Worm (Caenorhabditis elegans) whole organism, young adult: Measurements from ENCODE around the gene ari-1.4.

Experiments used
- B0261.1 ChIP-seq: sonication (generic microtip); optimal IDR thresholded peaks from 2 replicates; lab custom pipeline; 2016; ENCODE audit warnings: mild to moderate bottlenecking, missing genetic modification characterization, moderate library complexity, missing compliant biosample characterization
- C06A6.2 ChIP-seq: fragments of 200-800 bp; sonication (Bioruptor generic); conservative IDR thresholded peaks from 2 replicates; pipeline ENCODE4 v1.3.6; 2022; ENCODE audit warnings: missing genetic modification characterization, missing compliant biosample characterization
- C17E4.6 ChIP-seq: fragments of 200-800 bp; sonication (Bioruptor generic); IDR thresholded peaks from 2 replicates; pipeline ENCODE4 v1.3.6; 2022; ENCODE audit warnings: missing genetic modification reagents, missing genetic modification characterization, missing compliant biosample characterization
- D2030.7 ChIP-seq: fragments of 200-800 bp; sonication (Bioruptor generic); IDR thresholded peaks from 2 replicates; pipeline ENCODE4 v1.3.6; 2022; ENCODE audit warnings: missing genetic modification reagents, missing genetic modification characterization, missing compliant biosample characterization
- F33H1.4 ChIP-seq: fragments of 200-800 bp; sonication (Bioruptor generic); IDR thresholded peaks from 2 replicates; pipeline ENCODE4 v1.3.6; 2022; ENCODE audit warnings: missing genetic modification reagents, missing genetic modification characterization, missing compliant biosample characterization
- F39B2.1 ChIP-seq: fragments of 200-800 bp; sonication (Bioruptor generic); IDR thresholded peaks from 2 replicates; pipeline ENCODE4 v1.3.6; 2022; ENCODE audit warnings: missing genetic modification reagents, missing genetic modification characterization, missing compliant biosample characterization
- F57A8.1 ChIP-seq: fragments of 200-800 bp; sonication (Bioruptor generic); optimal IDR thresholded peaks from 2 replicates; lab custom pipeline; 2018; ENCODE audit warnings: mild to moderate bottlenecking, missing genetic modification characterization, moderate library complexity, missing compliant biosample characterization
- K11D2.4 ChIP-seq: fragments of 200-800 bp; sonication (Bioruptor generic); IDR thresholded peaks from 2 replicates; pipeline ENCODE4 v1.3.6; 2022; ENCODE audit warnings: missing genetic modification reagents, missing genetic modification characterization, missing compliant biosample characterization
- Y56A3A.18 ChIP-seq: fragments of 200-800 bp; sonication (Bioruptor generic); IDR thresholded peaks from 2 replicates; pipeline ENCODE4 v1.3.6; 2022; ENCODE audit warnings: missing genetic modification reagents, missing genetic modification characterization, missing compliant biosample characterization
- Y95B8A.8 ChIP-seq: fragments of 200-800 bp; sonication (Bioruptor generic); IDR thresholded peaks from 2 replicates; pipeline ENCODE4 v1.3.6; 2022; ENCODE audit warnings: missing genetic modification reagents, missing genetic modification characterization, missing compliant biosample characterization
- aptf-2 ChIP-seq: fragments of 200-800 bp; sonication (Bioruptor generic); conservative IDR thresholded peaks from 2 replicates; pipeline ENCODE4 v1.3.6; 2022; ENCODE audit warnings: missing genetic modification reagents, missing genetic modification characterization, missing compliant biosample characterization
- attf-3 ChIP-seq: fragments of 200-800 bp; sonication (Bioruptor generic); conservative IDR thresholded peaks from 2 replicates; pipeline ENCODE4 v1.3.6; 2022; ENCODE audit warnings: missing genetic modification reagents, missing genetic modification characterization, missing compliant biosample characterization
- attf-6 ChIP-seq: fragments of 200-800 bp; sonication (Bioruptor generic); IDR thresholded peaks from 2 replicates; pipeline ENCODE4 v1.3.6; 2022; ENCODE audit warnings: missing genetic modification reagents, missing genetic modification characterization, missing compliant biosample characterization
- bed-1 ChIP-seq: fragments of 200-800 bp; sonication (Bioruptor generic); IDR thresholded peaks from 2 replicates; pipeline ENCODE4 v1.3.6; 2022; ENCODE audit warnings: missing genetic modification reagents, missing genetic modification characterization, missing compliant biosample characterization
- cebp-1 ChIP-seq, 2 experiments: fragments of 200-800 bp in 1 of 2; sonication (Bioruptor generic) in 1 of 2; sonication (generic microtip) in 1 of 2; IDR thresholded peaks in 1 of 2; optimal IDR thresholded peaks in 1 of 2; 2 replicates each; pipeline versions ENCODE4 v1.3.6 to Lab custom; 2017 to 2022; ENCODE audit warnings: missing compliant biosample characterization in 2 of 2, missing genetic modification characterization in 2 of 2, mild to moderate bottlenecking in 1 of 2, missing genetic modification reagents in 1 of 2, moderate library complexity in 1 of 2
- cebp-2 ChIP-seq: fragments of 200-800 bp; sonication (Bioruptor generic); IDR thresholded peaks from 2 replicates; pipeline ENCODE4 v1.3.6; 2022; ENCODE audit warnings: missing genetic modification characterization, missing compliant biosample characterization
- ceh-100 ChIP-seq: fragments of 200-800 bp; sonication (Bioruptor generic); IDR thresholded peaks from 2 replicates; pipeline ENCODE4 v1.3.6; 2022; ENCODE audit warnings: missing genetic modification reagents, missing genetic modification characterization, missing compliant biosample characterization
- ceh-91 ChIP-seq: fragments of 200-800 bp; sonication (Bioruptor generic); IDR thresholded peaks from 2 replicates; pipeline ENCODE4 v1.3.6; 2022; ENCODE audit warnings: missing genetic modification reagents, missing genetic modification characterization, missing compliant biosample characterization
- dox-1 ChIP-seq: fragments of 200-800 bp; sonication (Bioruptor generic); IDR thresholded peaks from 2 replicates; pipeline ENCODE4 v1.3.6; 2022; ENCODE audit warnings: missing genetic modification reagents, missing genetic modification characterization, missing compliant biosample characterization
- dpl-1 ChIP-seq: fragments of 150-350 bp; optimal IDR thresholded peaks from 2 replicates; lab custom pipeline; 2014; ENCODE audit warnings: missing biosample characterization, missing genetic modification reagents, missing genetic modification characterization
- egl-44 ChIP-seq: fragments of 200-800 bp; sonication (Bioruptor generic); IDR thresholded peaks from 2 replicates; pipeline ENCODE4 v1.3.6; 2022; ENCODE audit warnings: missing genetic modification reagents, missing genetic modification characterization, missing compliant biosample characterization
- egrh-3 ChIP-seq: fragments of 200-800 bp; sonication (Bioruptor generic); IDR thresholded peaks from 2 replicates; pipeline ENCODE4 v1.3.6; 2022; ENCODE audit warnings: missing genetic modification reagents, missing genetic modification characterization, missing compliant biosample characterization
- hmg-1.2 ChIP-seq: fragments of 200-800 bp; sonication (Bioruptor generic); IDR thresholded peaks from 2 replicates; pipeline ENCODE4 v1.3.6; 2022; ENCODE audit warnings: missing genetic modification reagents, missing genetic modification characterization, missing compliant biosample characterization
- hsf-1 ChIP-seq: fragments of 200-800 bp; sonication (Bioruptor generic); IDR thresholded peaks from 2 replicates; pipeline ENCODE4 v1.3.6; 2022; ENCODE audit warnings: missing genetic modification reagents, missing genetic modification characterization, missing compliant biosample characterization
- let-526 ChIP-seq: fragments of 200-800 bp; sonication (Bioruptor generic); IDR thresholded peaks from 2 replicates; pipeline ENCODE4 v1.3.6; 2022; ENCODE audit warnings: missing genetic modification reagents, missing genetic modification characterization, missing compliant biosample characterization
- let-607 ChIP-seq, 2 experiments: fragments of 200-800 bp in 1 of 2; sonication (Bioruptor generic) in 1 of 2; sonication (generic microtip) in 1 of 2; optimal IDR thresholded peaks; 2 replicates each; lab custom pipeline; 2016 to 2018; ENCODE audit warnings: mild to moderate bottlenecking in 2 of 2, missing compliant biosample characterization in 2 of 2, missing genetic modification characterization in 2 of 2, moderate library complexity in 2 of 2, missing genotype in 1 of 2
- lin-54 ChIP-seq: fragments of 200-800 bp; sonication (Bioruptor generic); optimal IDR thresholded peaks from 2 replicates; lab custom pipeline; 2018; ENCODE audit warnings: mild to moderate bottlenecking, missing genetic modification characterization, missing compliant biosample characterization
- lir-1 ChIP-seq: fragments of 200-800 bp; sonication (Bioruptor generic); conservative IDR thresholded peaks from 2 replicates; pipeline ENCODE4 v1.3.6; 2022; ENCODE audit warnings: missing genetic modification reagents, missing genetic modification characterization, missing compliant biosample characterization
- lsl-1 ChIP-seq: fragments of 200-800 bp; sonication (Bioruptor generic); optimal IDR thresholded peaks from 2 replicates; lab custom pipeline; 2018; ENCODE audit warnings: mild to moderate bottlenecking, missing genetic modification characterization, moderate library complexity, missing compliant biosample characterization
- mcd-1 ChIP-seq: fragments of 200-800 bp; sonication (Bioruptor generic); IDR thresholded peaks from 2 replicates; pipeline ENCODE4 v1.3.6; 2022; ENCODE audit warnings: missing genetic modification reagents, missing genetic modification characterization, missing compliant biosample characterization
- nfyb-1 ChIP-seq: fragments of 200-800 bp; sonication (Bioruptor generic); IDR thresholded peaks from 2 replicates; pipeline ENCODE4 v1.3.6; 2022; ENCODE audit warnings: missing genetic modification reagents, missing genetic modification characterization, missing compliant biosample characterization
- pbrm-1 ChIP-seq: fragments of 200-800 bp; sonication (Bioruptor generic); IDR thresholded peaks from 2 replicates; pipeline ENCODE4 v1.3.6; 2022; ENCODE audit warnings: missing genetic modification reagents, missing genetic modification characterization, missing compliant biosample characterization
- snpc-4 ChIP-seq, 5 experiments: fragments of 150-350 bp in 1 of 5; sonication (generic microtip) in 4 of 5; optimal IDR thresholded peaks; 2 replicates each; lab custom pipeline; 2014 to 2018; ENCODE audit warnings: missing genetic modification characterization in 5 of 5, missing biosample characterization in 3 of 5, antibody characterized with exemption in 2 of 5, mild to moderate bottlenecking in 2 of 5, missing compliant biosample characterization in 2 of 5, missing genotype in 2 of 5, moderate library complexity in 2 of 5, missing genetic modification reagents in 1 of 5
- tbp1 ChIP-seq: fragments of 200-800 bp; sonication (Bioruptor generic); optimal IDR thresholded peaks from 2 replicates; lab custom pipeline; 2018; ENCODE audit warnings: mild to moderate bottlenecking, missing genetic modification characterization, missing compliant biosample characterization
- tlf-1 ChIP-seq: fragments of 200-800 bp; sonication (Bioruptor generic); optimal IDR thresholded peaks from 2 replicates; lab custom pipeline; 2018; ENCODE audit warnings: mild to moderate bottlenecking, missing genetic modification characterization, missing compliant biosample characterization
- xnd-1 ChIP-seq: sonication (generic microtip); optimal IDR thresholded peaks from 2 replicates; lab custom pipeline; 2016; ENCODE audit warnings: missing genotype, missing genetic modification reagents, missing genetic modification characterization, missing compliant biosample characterization
- ztf-3 ChIP-seq: fragments of 200-800 bp; sonication (Bioruptor generic); optimal IDR thresholded peaks from 2 replicates; lab custom pipeline; 2018; ENCODE audit warnings: mild to moderate bottlenecking, missing genetic modification characterization, missing compliant biosample characterization
- ztf-6 ChIP-seq: fragments of 200-800 bp; sonication (Bioruptor generic); IDR thresholded peaks from 2 replicates; pipeline ENCODE4 v1.3.6; 2022; ENCODE audit warnings: missing genetic modification reagents, missing genetic modification characterization, missing compliant biosample characterization

ari-1.4 gene

ce11 chrIV:15554771-15555170, 26.4 kb upstream of the ari-1.4 start:
- no peak for TF ChIP-seq snpc-4 (GFP tag; optimal IDR thresholded peaks at IDR 0.05; lab: Kevin White, UChicago)
- TF ChIP-seq snpc-4 (tag; optimal IDR thresholded peaks at IDR 0.05; lab: Kevin White, UChicago), result peak in 2 of 4 experiments; percentile 53 to 54
- TF ChIP-seq attf-6 (GFP tag; lab: Robert Waterston, UW), result peak; percentile 45; the same call in 1 of the 2 replicates
- TF ChIP-seq dpl-1 (GFP tag; lab: Kevin White, UChicago), result no peak

- no peak for TF ChIP-seq snpc-4 (GFP tag; optimal IDR thresholded peaks at IDR 0.05; lab: Kevin White, UChicago)
- TF ChIP-seq snpc-4 (tag; optimal IDR thresholded peaks at IDR 0.05; lab: Kevin White, UChicago), result peak in 2 of 4 experiments; percentile 9 to 79
- no peak for TF ChIP-seq B0261.1 (tag; lab: Kevin White, UChicago)
- no peak for TF ChIP-seq nfyb-1
Observed at ce11 chrIV:15539447-15539994, 11.2 kb upstream of the ari-1.4 start, which contains the start of gene Y73F8A.35. TSS of gene Y73F8A.35 (minus strand) at chrIV:15539944.

ce11 chrIV:15537338-15537737, 9.0 kb upstream of the ari-1.4 start:
- no peak for TF ChIP-seq ztf-3 (GFP tag; lab: Kevin White, UChicago)
- TF ChIP-seq attf-6 (GFP tag; lab: Robert Waterston, UW), result 0 out of 2 replicates have a peak, but pooled peaks have one; percentile 66
- no peak for TF ChIP-seq egrh-3 (GFP tag; lab: Robert Waterston, UW)
- TF ChIP-seq snpc-4 (GFP tag; optimal IDR thresholded peaks at IDR 0.05; lab: Kevin White, UChicago), result no peak
- peak in 2 of 4 experiments; percentile 54 to 81 for TF ChIP-seq snpc-4 (tag; optimal IDR thresholded peaks at IDR 0.05; lab: Kevin White, UChicago)
- no peak for TF ChIP-seq bed-1 (GFP tag; lab: Robert Waterston, UW)
- no peak for TF ChIP-seq F57A8.1 (GFP tag; lab: Kevin White, UChicago)

ce11 chrIV:15530486-15530885, 2.2 kb upstream of the ari-1.4 start:
- TF ChIP-seq egl-44 (GFP tag; lab: Robert Waterston, UW), result 0 out of 2 replicates have a peak, but pooled peaks have one; percentile 51
- peak; percentile 97; the same call in 1 of the 2 replicates for TF ChIP-seq dox-1 (GFP tag; lab: Robert Waterston, UW)
- peak; percentile 83; the same call in 1 of the 2 replicates for TF ChIP-seq Y95B8A.8 (GFP tag; lab: Robert Waterston, UW)
- TF ChIP-seq D2030.7, result peak; percentile 88
- peak; percentile 97 for TF ChIP-seq nfyb-1
- TF ChIP-seq attf-6 (GFP tag; lab: Robert Waterston, UW), result peak; percentile 99
- peak; percentile 83; the same call in 1 of the 2 replicates for TF ChIP-seq F33H1.4 (GFP tag; lab: Robert Waterston, UW)
- TF ChIP-seq let-526 (GFP tag; lab: Robert Waterston, UW), result peak; percentile 72; the same call in 1 of the 2 replicates
- peak; percentile 47 for TF ChIP-seq lsl-1 (GFP tag; lab: Kevin White, UChicago)
- peak; percentile 80 for TF ChIP-seq attf-3 (GFP tag; lab: Robert Waterston, UW)
- peak; percentile 50 for TF ChIP-seq snpc-4 (GFP tag; optimal IDR thresholded peaks at IDR 0.05; lab: Kevin White, UChicago)
- TF ChIP-seq snpc-4 (tag; optimal IDR thresholded peaks at IDR 0.05; lab: Kevin White, UChicago), result peak in 2 of 4 experiments; percentile 41 to 93
- TF ChIP-seq F39B2.1 (GFP tag; lab: Robert Waterston, UW), result 0 out of 2 replicates have a peak, but pooled peaks have one; percentile 59
- peak; percentile 41 for TF ChIP-seq lin-54
- peak; percentile 22 for TF ChIP-seq tbp1 (GFP tag; lab: Kevin White, UChicago)
- TF ChIP-seq C17E4.6, result peak; percentile 88
- peak; percentile 87 for TF ChIP-seq hsf-1 (GFP tag; lab: Robert Waterston, UW)
- TF ChIP-seq ztf-6, result 0 out of 2 replicates have a peak, but pooled peaks have one; percentile 46
- TF ChIP-seq mcd-1 (GFP tag; lab: Robert Waterston, UW), result peak; percentile 97
- TF ChIP-seq ceh-100 (GFP tag; lab: Robert Waterston, UW), result peak; percentile 82
- TF ChIP-seq K11D2.4, result peak; percentile 94
- peak; percentile 72 for TF ChIP-seq cebp-1 (GFP tag; IDR thresholded peaks at IDR 0.05; lab: Robert Waterston, UW)
- peak; percentile 34 for TF ChIP-seq cebp-1 (tag; optimal IDR thresholded peaks at IDR 0.05; lab: Kevin White, UChicago)
- peak; percentile 84; the same call in 1 of the 2 replicates for TF ChIP-seq cebp-2
- peak; percentile 80 for TF ChIP-seq lir-1
- TF ChIP-seq aptf-2 (GFP tag; lab: Robert Waterston, UW), result peak; percentile 83; the same call in 1 of the 2 replicates
- peak; percentile 86 for TF ChIP-seq C06A6.2 (GFP tag; lab: Robert Waterston, UW)
- TF ChIP-seq xnd-1 (tag; lab: Kevin White, UChicago), result peak; percentile 51
- peak in 1 of 2 experiments; percentile 79 for TF ChIP-seq let-607 (tag; optimal IDR thresholded peaks at IDR 0.05; lab: Kevin White, UChicago)
- peak; percentile 99 for TF ChIP-seq hmg-1.2 (GFP tag; lab: Robert Waterston, UW)
- TF ChIP-seq pbrm-1 (GFP tag; lab: Robert Waterston, UW), result peak; percentile 94
- peak; percentile 50 for TF ChIP-seq tlf-1 (GFP tag; lab: Kevin White, UChicago)
- peak; percentile 89 for TF ChIP-seq Y56A3A.18 (GFP tag; lab: Robert Waterston, UW)
- peak; percentile 81 for TF ChIP-seq ceh-91
